Worm (Caenorhabditis elegans) whole organism, midembryonic: ENCODE data around the gene W07G4.1.

ENCODE experiments used
- T22C8.4 ChIP-seq: fragments of 200-800 bp; sonication (Bioruptor generic); IDR thresholded peaks from 2 replicates; pipeline ENCODE4 v1.3.6; 2022; ENCODE audit warnings: missing genetic modification characterization, missing compliant biosample characterization
- cog-1 ChIP-seq: sonication (generic microtip); optimal IDR thresholded peaks from 2 replicates; lab custom pipeline; 2016; ENCODE audit warnings: missing genetic modification characterization, missing compliant biosample characterization
- flt-1 ChIP-seq: fragments of 200-800 bp; sonication (Bioruptor generic); IDR thresholded peaks from 2 replicates; pipeline ENCODE4 v1.3.6; 2022; ENCODE audit warnings: missing genetic modification characterization, missing compliant biosample characterization
- klf-2 ChIP-seq: fragments of 200-800 bp; sonication (Bioruptor generic); conservative IDR thresholded peaks from 2 replicates; pipeline ENCODE4 v1.3.6; 2022; ENCODE audit warnings: missing genetic modification reagents, missing genetic modification characterization, missing compliant biosample characterization
- med-1 ChIP-seq: sonication (generic microtip); optimal IDR thresholded peaks from 2 replicates; lab custom pipeline; 2017; ENCODE audit warnings: missing genetic modification characterization, mild to moderate bottlenecking, missing compliant biosample characterization, antibody characterized with exemption, missing genetic modification reagents; ENCODE audit not compliant: insufficient read depth
- ref-1 ChIP-seq: fragments of 200-800 bp; sonication (Bioruptor generic); conservative IDR thresholded peaks from 2 replicates; pipeline ENCODE4 v1.3.6; 2022; ENCODE audit warnings: missing genetic modification reagents, missing genetic modification characterization, missing compliant biosample characterization
- tab-1 ChIP-seq: fragments of 200-800 bp; sonication (Bioruptor generic); IDR thresholded peaks from 2 replicates; pipeline ENCODE4 v1.3.6; 2022; ENCODE audit warnings: missing genetic modification characterization, missing compliant biosample characterization
- ztf-23 ChIP-seq: fragments of 200-800 bp; sonication (Bioruptor generic); IDR thresholded peaks from 2 replicates; pipeline ENCODE4 v1.3.6; 2022; ENCODE audit warnings: missing genetic modification reagents, missing genetic modification characterization, missing compliant biosample characterization
- ztf-29 ChIP-seq: fragments of 200-800 bp; sonication (Bioruptor generic); IDR thresholded peaks from 2 replicates; pipeline ENCODE4 v1.3.6; 2022; ENCODE audit warnings: missing genetic modification reagents, missing genetic modification characterization, missing compliant biosample characterization

- TF ChIP-seq flt-1 (no peak), T22C8.4 (no peak), med-1 (no peak), ref-1 (GFP tag; lab: Robert Waterston, UW) (no peak), ztf-23 (GFP tag; lab: Robert Waterston, UW) (no peak), cog-1 (tag; lab: Kevin White, UChicago) (no peak), tab-1 (GFP tag; lab: Robert Waterston, UW) (no peak), klf-2 (no peak), ztf-29 (GFP tag; lab: Robert Waterston, UW) (no peak)
Observed at ce11 chrV:13043832-13044521, 10.7 kb downstream of the W07G4.1 start.
